Fruit fly (Drosophila melanogaster) whole organism, wandering third instar larva: ENCODE measurements around the gene CG4887.

Experiments
- Abd-B ChIP-seq: fragments of >200 bp; optimal IDR thresholded peaks from 2 replicates; lab custom pipeline; 2017; ENCODE audit warnings: missing biosample characterization, missing genetic modification characterization
- CG32264 ChIP-seq: fragments of 200-800 bp; sonication (Bioruptor generic); optimal IDR thresholded peaks from 2 replicates; lab custom pipeline; 2016; ENCODE audit warnings: missing biosample characterization, missing genetic modification characterization
- CG9705 ChIP-seq: fragments of 200-800 bp; sonication (Bioruptor generic); optimal IDR thresholded peaks from 2 replicates; lab custom pipeline; 2018; ENCODE audit warnings: missing biosample characterization, mild to moderate bottlenecking, missing genetic modification characterization
- Dfd ChIP-seq: fragments of >200 bp; optimal IDR thresholded peaks from 2 replicates; lab custom pipeline; 2017; ENCODE audit warnings: missing biosample characterization, missing genetic modification characterization
- Dif ChIP-seq: fragments of 200-275, 200-300 bp; sonication (Bioruptor generic); optimal IDR thresholded peaks from 2 replicates; lab custom pipeline; 2018; ENCODE audit warnings: missing biosample characterization, missing genetic modification characterization; ENCODE audit not compliant: partially characterized antibody
- GATAd ChIP-seq: sonication (Bioruptor generic); optimal IDR thresholded peaks from 2 replicates; lab custom pipeline; 2016; ENCODE audit warnings: missing biosample characterization, missing genetic modification characterization
- HLH106 ChIP-seq: fragments of 200-800 bp; optimal IDR thresholded peaks from 3 replicates; lab custom pipeline; 2019; ENCODE audit warnings: missing biosample characterization, mild to moderate bottlenecking, missing genetic modification characterization, moderate library complexity
- Hnf4 ChIP-seq: fragments of 200-800 bp; sonication (Bioruptor generic); optimal IDR thresholded peaks from 2 replicates; lab custom pipeline; 2016; ENCODE audit warnings: missing biosample characterization, mild to moderate bottlenecking, missing genetic modification characterization
- Hr78 ChIP-seq: fragments of >200 bp; optimal IDR thresholded peaks from 2 replicates; lab custom pipeline; 2017; ENCODE audit warnings: missing biosample characterization, missing genetic modification characterization
- Hr83 ChIP-seq: fragments of 200-300 bp; sonication (Bioruptor generic); optimal IDR thresholded peaks from 2 replicates; lab custom pipeline; 2016; ENCODE audit warnings: missing biosample characterization, mild to moderate bottlenecking, missing genetic modification characterization, moderate library complexity; ENCODE audit not compliant: poor library complexity, severe bottlenecking
- Jra ChIP-seq: sonication (Bioruptor generic); optimal IDR thresholded peaks from 2 replicates; lab custom pipeline; 2016; ENCODE audit warnings: missing biosample characterization, missing genetic modification characterization
- Mio ChIP-seq: sonication (Bioruptor generic); optimal IDR thresholded peaks from 2 replicates; lab custom pipeline; 2016; ENCODE audit warnings: missing biosample characterization, missing genetic modification characterization
- Myc ChIP-seq: fragments of >200 bp; optimal IDR thresholded peaks from 2 replicates; lab custom pipeline; 2017
- N ChIP-seq: fragments of >200 bp; optimal IDR thresholded peaks from 2 replicates; lab custom pipeline; 2018; ENCODE audit warnings: missing biosample characterization, missing external identifiers, missing genetic modification characterization
- OdsH ChIP-seq: fragments of 200-800 bp; sonication (Bioruptor generic); optimal IDR thresholded peaks from 2 replicates; lab custom pipeline; 2016; ENCODE audit warnings: missing biosample characterization, mild to moderate bottlenecking, missing genetic modification characterization
- Rel ChIP-seq, 2 experiments: fragments of 200-800 bp; sonication (Bioruptor generic) in 1 of 2; optimal IDR thresholded peaks; 2 replicates in 1 of 2; 3 replicates in 1 of 2; lab custom pipeline; 2016 to 2019; ENCODE audit warnings: mild to moderate bottlenecking in 2 of 2, missing biosample characterization in 2 of 2, missing genetic modification characterization in 2 of 2, moderate library complexity in 1 of 2
- Sp1 ChIP-seq: fragments of 200-800 bp; sonication (Bioruptor generic); optimal IDR thresholded peaks from 3 replicates; lab custom pipeline; 2019; ENCODE audit warnings: missing biosample characterization, mild to moderate bottlenecking, missing genetic modification characterization, moderate library complexity
- Vsx2 ChIP-seq: fragments of 200-300, 225-300 bp; sonication (Bioruptor generic); optimal IDR thresholded peaks from 2 replicates; lab custom pipeline; 2018; ENCODE audit warnings: missing biosample characterization, missing genetic modification characterization; ENCODE audit not compliant: partially characterized antibody
- br ChIP-seq: fragments of 200-800 bp; sonication (Bioruptor generic); optimal IDR thresholded peaks from 2 replicates; lab custom pipeline; 2016; ENCODE audit warnings: missing biosample characterization, missing genetic modification characterization
- brk ChIP-seq: fragments of 200-800 bp; sonication (Bioruptor generic); optimal IDR thresholded peaks from 2 replicates; lab custom pipeline; 2016; ENCODE audit warnings: missing biosample characterization, mild to moderate bottlenecking, missing genetic modification characterization
- dl ChIP-seq, 2 experiments: fragments of 175-275, 200-275 bp in 1 of 2; fragments of 200-275 bp in 1 of 2; sonication (Bioruptor generic); optimal IDR thresholded peaks; lab custom pipeline; 2018; ENCODE audit warnings: mild to moderate bottlenecking in 2 of 2, missing biosample characterization in 2 of 2, missing genetic modification characterization in 2 of 2, moderate library complexity in 2 of 2; ENCODE audit not compliant: partially characterized antibody in 2 of 2, insufficient read depth in 1 of 2
- dmrt93B ChIP-seq: fragments of 200-800 bp; sonication (Bioruptor generic); optimal IDR thresholded peaks from 2 replicates; lab custom pipeline; 2018; ENCODE audit warnings: missing biosample characterization, mild to moderate bottlenecking, missing genetic modification characterization
- dsf ChIP-seq: sonication (Bioruptor generic); optimal IDR thresholded peaks from 2 replicates; lab custom pipeline; 2016; ENCODE audit warnings: missing biosample characterization, missing genetic modification characterization, borderline replicate concordance
- ey ChIP-seq: fragments of 200-800 bp; sonication (Bioruptor generic); optimal IDR thresholded peaks from 2 replicates; lab custom pipeline; 2016; ENCODE audit warnings: missing biosample characterization, missing genetic modification characterization
- foxo ChIP-seq, 2 experiments: fragments of 200-800 bp; sonication (Bioruptor generic); optimal IDR thresholded peaks; 2 replicates in 1 of 2; 3 replicates in 1 of 2; lab custom pipeline; 2016 to 2017; ENCODE audit warnings: missing biosample characterization in 2 of 2, missing genetic modification characterization in 2 of 2
- fru ChIP-seq: fragments of 200-800 bp; sonication (Bioruptor generic); optimal IDR thresholded peaks from 3 replicates; lab custom pipeline; 2016; ENCODE audit warnings: missing biosample characterization, mild to moderate bottlenecking, missing genetic modification characterization
- h ChIP-seq: fragments of 200-800 bp; sonication (Bioruptor generic); optimal IDR thresholded peaks from 3 replicates; lab custom pipeline; 2016; ENCODE audit warnings: missing biosample characterization, mild to moderate bottlenecking, missing genetic modification characterization
- jim ChIP-seq: fragments of 175-275, 200-325 bp; sonication (Bioruptor generic); optimal IDR thresholded peaks from 2 replicates; lab custom pipeline; 2016; ENCODE audit warnings: missing biosample characterization, mild to moderate bottlenecking, missing genetic modification characterization
- lola ChIP-seq: fragments of >200 bp; optimal IDR thresholded peaks from 2 replicates; lab custom pipeline; 2017; ENCODE audit warnings: missing biosample characterization, missing genetic modification characterization
- pan ChIP-seq: fragments of >200 bp; optimal IDR thresholded peaks from 2 replicates; lab custom pipeline; 2017
- psq ChIP-seq: fragments of 200-800 bp; sonication (Bioruptor generic); optimal IDR thresholded peaks from 3 replicates; lab custom pipeline; 2017; ENCODE audit warnings: missing biosample characterization, mild to moderate bottlenecking, missing genetic modification characterization, moderate library complexity
- rgr ChIP-seq: fragments of 200-800 bp; sonication (Bioruptor generic); optimal IDR thresholded peaks from 3 replicates; lab custom pipeline; 2016; ENCODE audit warnings: missing biosample characterization, mild to moderate bottlenecking, missing genetic modification characterization
- sage ChIP-seq: fragments of 200-800 bp; sonication (Bioruptor generic); optimal IDR thresholded peaks from 2 replicates; lab custom pipeline; 2016; ENCODE audit warnings: missing biosample characterization, mild to moderate bottlenecking, missing genetic modification characterization
- sv ChIP-seq: fragments of 200-800 bp; sonication (Bioruptor generic); optimal IDR thresholded peaks from 3 replicates; lab custom pipeline; 2016; ENCODE audit warnings: missing biosample characterization, missing genetic modification characterization
- tai ChIP-seq: sonication (Bioruptor generic); optimal IDR thresholded peaks from 2 replicates; lab custom pipeline; 2016; ENCODE audit warnings: missing biosample characterization, missing genetic modification characterization
- usp ChIP-seq: fragments of >200 bp; optimal IDR thresholded peaks from 2 replicates; lab custom pipeline; 2017; ENCODE audit warnings: missing biosample characterization, missing genetic modification characterization
- woc ChIP-seq: sonication (Bioruptor generic); optimal IDR thresholded peaks from 2 replicates; lab custom pipeline; 2016; ENCODE audit warnings: missing biosample characterization, mild to moderate bottlenecking, missing genetic modification characterization

CG4887 gene

dm6 chr2L:1127434-1128089 is 45.2 kb upstream of the CG4887 start:
- no peak for TF ChIP-seq dmrt93B
- no peak for TF ChIP-seq sv (GFP tag; lab: Kevin White, UChicago)
- TF ChIP-seq Abd-B (GFP tag; lab: Kevin White, UChicago): no peak
- no peak for TF ChIP-seq rgr
- no peak for TF ChIP-seq Myc
- TF ChIP-seq tai (GFP tag; lab: Kevin White, UChicago): no peak
- TF ChIP-seq usp (GFP tag; lab: Kevin White, UChicago): no peak
- no peak for TF ChIP-seq pan
- peak; percentile 74 for TF ChIP-seq h (GFP tag; lab: Kevin White, UChicago)
- no peak for TF ChIP-seq N (GFP tag; lab: Kevin White, UChicago)
- no peak for TF ChIP-seq dl (GFP tag; optimal IDR thresholded peaks at IDR 0.05; lab: Kevin White, UChicago; ENCODE audit: insufficient read depth in 1 of 2, partially characterized antibody in 2 of 2)
- TF ChIP-seq fru (GFP tag; lab: Kevin White, UChicago): no peak
- TF ChIP-seq CG9705 (GFP tag; lab: Kevin White, UChicago): no peak
- no peak for TF ChIP-seq dsf
- TF ChIP-seq Hr83 (GFP tag; lab: Kevin White, UChicago): no peak
- TF ChIP-seq OdsH: no peak
- TF ChIP-seq Rel (GFP tag; optimal IDR thresholded peaks at IDR 0.05; lab: Kevin White, UChicago): no peak
- TF ChIP-seq Rel (tag; optimal IDR thresholded peaks at IDR 0.05; lab: Kevin White, UChicago): peak; percentile 3
- no peak for TF ChIP-seq Hnf4 (GFP tag; lab: Kevin White, UChicago)
- no peak for TF ChIP-seq Sp1
- TF ChIP-seq Vsx2: peak; percentile 18
- TF ChIP-seq sage (GFP tag; lab: Kevin White, UChicago): no peak
- no peak for TF ChIP-seq foxo (GFP tag; optimal IDR thresholded peaks at IDR 0.05; lab: Kevin White, UChicago)
- TF ChIP-seq, all 38 proteins: peak for 3

- no peak for TF ChIP-seq Mio (GFP tag; lab: Kevin White, UChicago)
- no peak for TF ChIP-seq foxo (GFP tag; optimal IDR thresholded peaks at IDR 0.05; lab: Kevin White, UChicago)
- TF ChIP-seq Dfd (GFP tag; lab: Kevin White, UChicago): no peak
- no peak for TF ChIP-seq pan
- TF ChIP-seq dmrt93B: no peak
- no peak for TF ChIP-seq Abd-B (GFP tag; lab: Kevin White, UChicago)
- TF ChIP-seq dl (GFP tag; optimal IDR thresholded peaks at IDR 0.05; lab: Kevin White, UChicago; ENCODE audit: insufficient read depth in 1 of 2, partially characterized antibody in 2 of 2): no peak
- no peak for TF ChIP-seq HLH106 (tag; lab: Kevin White, UChicago)
- no peak for TF ChIP-seq OdsH
- TF ChIP-seq rgr: no peak
- TF ChIP-seq Hnf4 (GFP tag; lab: Kevin White, UChicago): no peak
- TF ChIP-seq psq (GFP tag; lab: Kevin White, UChicago): no peak
- TF ChIP-seq br (GFP tag; lab: Kevin White, UChicago): no peak
- no peak for TF ChIP-seq Vsx2
- TF ChIP-seq tai (GFP tag; lab: Kevin White, UChicago): no peak
- no peak for TF ChIP-seq fru (GFP tag; lab: Kevin White, UChicago)
- no peak for TF ChIP-seq Jra
These were observed 44.4 kb upstream of the CG4887 start for dm6 chr2L:1128344-1128931.

DNA sequence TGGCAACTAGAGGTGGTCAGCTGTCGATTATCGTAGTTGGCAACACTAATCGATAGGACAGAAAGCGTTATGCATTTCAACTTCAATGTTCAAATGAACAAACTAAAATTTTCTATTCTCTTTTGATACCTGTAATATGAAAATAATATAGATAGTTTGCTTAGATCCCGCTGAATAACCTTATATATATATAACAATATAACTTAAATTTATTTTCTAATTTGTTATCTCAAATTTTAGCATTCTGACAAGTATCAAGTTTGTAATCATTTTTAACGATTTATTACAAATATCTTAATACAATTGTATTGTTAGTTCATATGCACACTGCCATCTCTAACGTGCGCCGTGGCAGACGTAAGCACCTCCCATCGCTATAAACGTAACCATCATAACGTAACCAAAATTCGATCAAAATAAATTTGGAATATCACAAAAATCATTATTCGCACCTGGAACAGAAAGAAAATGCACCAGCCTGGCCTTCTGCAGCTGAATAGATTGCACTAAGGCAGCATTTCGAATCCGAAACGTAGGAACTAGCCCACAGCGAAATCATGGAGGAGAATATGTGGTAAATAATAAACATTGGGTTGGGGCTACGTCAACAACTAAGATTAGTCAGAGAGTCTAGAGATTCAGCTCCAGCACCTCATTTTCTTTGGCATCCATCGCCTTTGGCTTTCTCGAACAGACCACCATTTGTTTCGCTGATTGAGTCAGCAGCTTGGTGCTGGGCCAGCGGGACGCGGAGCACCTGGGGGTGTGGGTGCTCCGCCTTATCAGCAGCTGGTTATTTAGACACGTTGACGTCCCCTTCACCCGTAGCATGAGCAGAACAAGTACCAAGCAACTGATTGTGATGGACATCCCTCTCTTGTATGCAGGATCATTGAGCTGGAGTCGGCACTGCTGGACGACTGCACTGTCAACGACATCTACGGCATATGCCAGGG is 43.6 kb upstream of the CG4887 start, which contains the start of the genes Pino and TBC1D23:
Gene Pino (minus strand): TSS at position 22 of the 956 bp plus-strand sequence.
Gene TBC1D23 (plus strand): TSS at position 385 of the 956 bp plus-strand sequence.
- no peak for TF ChIP-seq Abd-B (GFP tag; lab: Kevin White, UChicago)
- no peak for TF ChIP-seq GATAd (GFP tag; lab: Kevin White, UChicago)
- TF ChIP-seq Hr83 (GFP tag; lab: Kevin White, UChicago): peak; percentile 38
- peak; percentile 56 for TF ChIP-seq dmrt93B
- no peak for TF ChIP-seq Rel (GFP tag; optimal IDR thresholded peaks at IDR 0.05; lab: Kevin White, UChicago)
- no peak for TF ChIP-seq Rel (tag; optimal IDR thresholded peaks at IDR 0.05; lab: Kevin White, UChicago)
- peak; percentile 76 for TF ChIP-seq rgr
- no peak for TF ChIP-seq Hr78 (GFP tag; lab: Kevin White, UChicago)
- TF ChIP-seq Mio (GFP tag; lab: Kevin White, UChicago): no peak
- TF ChIP-seq HLH106 (tag; lab: Kevin White, UChicago): peak; percentile 84
- peak; percentile 1 for TF ChIP-seq Jra
- TF ChIP-seq dsf: no peak
- TF ChIP-seq ey: peak; percentile 53
- TF ChIP-seq Dfd (GFP tag; lab: Kevin White, UChicago): no peak
- peak; percentile 50 for TF ChIP-seq br (GFP tag; lab: Kevin White, UChicago)
- no peak for TF ChIP-seq dl (GFP tag; optimal IDR thresholded peaks at IDR 0.05; lab: Kevin White, UChicago; ENCODE audit: insufficient read depth in 1 of 2, partially characterized antibody in 2 of 2)
- TF ChIP-seq CG9705 (GFP tag; lab: Kevin White, UChicago): peak; percentile 57
- TF ChIP-seq lola (GFP tag; lab: Kevin White, UChicago): no peak
- peak in 1 of 2 experiments; percentile 80 for TF ChIP-seq foxo (GFP tag; optimal IDR thresholded peaks at IDR 0.05; lab: Kevin White, UChicago)
- peak; percentile 52 for TF ChIP-seq h (GFP tag; lab: Kevin White, UChicago)
- no peak for TF ChIP-seq CG32264 (GFP tag; lab: Kevin White, UChicago)
- peak; percentile 26 for TF ChIP-seq OdsH
- peak; percentile 60 for TF ChIP-seq woc (GFP tag; lab: Kevin White, UChicago)
- no peak for TF ChIP-seq brk (GFP tag; lab: Kevin White, UChicago)
- TF ChIP-seq Dif (GFP tag; lab: Kevin White, UChicago): no peak
- TF ChIP-seq tai (GFP tag; lab: Kevin White, UChicago): no peak
- TF ChIP-seq Myc: peak; percentile 57
- no peak for TF ChIP-seq pan
- peak; percentile 57 for TF ChIP-seq fru (GFP tag; lab: Kevin White, UChicago)
- TF ChIP-seq jim (GFP tag; lab: Kevin White, UChicago): no peak
- TF ChIP-seq N (GFP tag; lab: Kevin White, UChicago): no peak
- TF ChIP-seq psq (GFP tag; lab: Kevin White, UChicago): peak; percentile 48
- TF ChIP-seq sv (GFP tag; lab: Kevin White, UChicago): peak; percentile 58
